Worm (Caenorhabditis elegans): ENCODE results near the gene lys-1.

lys-1 gene

DNA sequence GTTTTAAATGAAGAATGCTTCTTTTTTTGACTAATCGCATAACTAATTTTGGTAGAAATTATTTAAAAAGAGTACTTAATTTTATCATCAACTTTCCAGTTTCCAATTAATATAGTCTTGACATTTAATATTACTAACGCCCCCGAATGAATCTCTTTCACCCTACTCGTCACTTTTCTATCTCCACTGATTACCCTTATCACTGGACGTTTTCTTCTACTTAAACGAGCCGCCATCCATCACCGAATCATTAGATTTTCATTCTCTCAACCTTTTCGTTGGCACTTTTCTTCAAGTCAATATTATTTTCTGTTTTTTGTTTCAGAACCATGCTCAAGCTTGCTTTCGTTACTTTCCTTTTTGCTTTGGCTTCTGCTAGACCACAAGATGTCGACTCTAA, at the start of gene lys-1:
lys-1 (plus strand) TSS at position 326 of the 400 bp plus-strand sequence.
- TF ChIP-seq tlp-1 (tag; optimal IDR thresholded peaks at IDR 0.05) (peak; percentile 21), alr-1 (tag; optimal IDR thresholded peaks at IDR 0.05; ENCODE audit: borderline replicate concordance) (no peak), elt-2 (tag; optimal IDR thresholded peaks at IDR 0.05) (peak; percentile 54), hlh-17 (GFP tag; optimal IDR thresholded peaks at IDR 0.05; ENCODE audit: borderline replicate concordance) (no peak), efl-1 (optimal IDR thresholded peaks at IDR 0.05) (no peak), efl-1 (GFP tag; optimal IDR thresholded peaks at IDR 0.05 in 1 of 2) (peak in 1 of 2 experiments; percentile 22)

ce11 chrV:10228360-10228759, 49.3 kb upstream of the lys-1 start, which contains the start of gene fipr-4:
Gene fipr-4, minus strand, starts transcription at chrV:10228460.
- TF ChIP-seq tbx-2 (tag; optimal IDR thresholded peaks at IDR 0.05) (no peak), nhr-85 (tag) (no peak), unc-62 (GFP tag; optimal IDR thresholded peaks at IDR 0.05) (no peak), efl-1 (optimal IDR thresholded peaks at IDR 0.05) (no peak), efl-1 (GFP tag; optimal IDR thresholded peaks at IDR 0.05 in 1 of 2) (no peak), lin-14 (GFP tag; optimal IDR thresholded peaks at IDR 0.05) (no peak), fkh-8 (tag; optimal IDR thresholded peaks at IDR 0.05) (no peak), tlp-1 (tag; optimal IDR thresholded peaks at IDR 0.05) (no peak), dsc-1 (tag; optimal IDR thresholded peaks at IDR 0.05) (no peak), sup-37 (GFP tag; optimal IDR thresholded peaks at IDR 0.05) (no peak), aha-1 (tag; optimal IDR thresholded peaks at IDR 0.05) (no peak), mab-9 (GFP tag; IDR thresholded peaks at IDR 0.05) (no peak), C16A3.4 (tag; optimal IDR thresholded peaks at IDR 0.05) (no peak), aly-2 (tag; optimal IDR thresholded peaks at IDR 0.05) (no peak), swsn-7 (tag; optimal IDR thresholded peaks at IDR 0.05) (no peak), C34B4.2 (tag; optimal IDR thresholded peaks at IDR 0.05) (no peak), nhr-237 (tag; optimal IDR thresholded peaks at IDR 0.05) (no peak)

- TF ChIP-seq dsc-1 (tag; optimal IDR thresholded peaks at IDR 0.05) (peak; percentile 61), blmp-1 (tag; optimal IDR thresholded peaks at IDR 0.05) (no peak), ceh-63 (GFP tag; optimal IDR thresholded peaks at IDR 0.05) (no peak)
Measured at ce11 chrV:10229222-10229879, 48.4 kb upstream of the lys-1 start, which contains the start of the genes pyt-1 and fipr-7. Gene pyt-1, minus strand, starts transcription at chrV:10229322. Gene fipr-7, plus strand, starts transcription at chrV:10229829.

DNA sequence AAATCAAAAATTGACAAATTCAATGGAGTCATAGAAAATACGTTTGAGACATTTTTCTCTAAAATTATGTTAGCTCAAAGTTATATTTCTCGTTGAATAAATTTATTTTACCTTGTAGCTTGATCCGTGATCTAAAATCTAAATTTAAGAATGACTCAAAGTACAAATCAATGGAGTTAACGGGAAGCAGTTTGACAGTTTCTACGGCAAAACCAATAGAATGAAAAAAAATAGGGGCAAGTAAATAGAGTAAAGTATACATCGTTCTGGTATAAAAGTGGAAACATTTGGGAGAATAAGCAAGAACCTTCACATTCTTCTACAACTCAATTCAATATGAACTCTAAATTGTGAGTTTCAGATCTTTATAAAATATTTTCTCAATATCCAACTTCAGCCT, 46.8 kb upstream of the lys-1 start, which contains the start of gene fipr-6:
fipr-6 (plus strand) TSS at position 301 of the 400 bp plus-strand sequence.
- TF ChIP-seq pax-3 (tag; optimal IDR thresholded peaks at IDR 0.05) (no peak), ztf-11 (tag; optimal IDR thresholded peaks at IDR 0.05) (no peak), tlp-1 (tag; optimal IDR thresholded peaks at IDR 0.05) (no peak), pqm-1 (tag; optimal IDR thresholded peaks at IDR 0.05) (no peak), hlh-4 (tag; optimal IDR thresholded peaks at IDR 0.05) (no peak), nhr-237 (tag; optimal IDR thresholded peaks at IDR 0.05) (no peak), fos-1 (tag; optimal IDR thresholded peaks at IDR 0.05) (no peak), hpl-2 (GFP tag; optimal IDR thresholded peaks at IDR 0.05) (no peak), tbx-2 (tag; optimal IDR thresholded peaks at IDR 0.05) (no peak), fkh-8 (tag; optimal IDR thresholded peaks at IDR 0.05) (no peak), nhr-77 (tag; optimal IDR thresholded peaks at IDR 0.05) (no peak), elt-2 (tag; optimal IDR thresholded peaks at IDR 0.05) (no peak), ama-1 (optimal IDR thresholded peaks at IDR 0.05) (no peak), fkh-4 (tag; optimal IDR thresholded peaks at IDR 0.05; ENCODE audit: borderline replicate concordance) (no peak), mdl-1 (tag; optimal IDR thresholded peaks at IDR 0.05) (no peak), Y116A8C.19 (tag; optimal IDR thresholded peaks at IDR 0.05; ENCODE audit: borderline replicate concordance) (no peak)

DNA sequence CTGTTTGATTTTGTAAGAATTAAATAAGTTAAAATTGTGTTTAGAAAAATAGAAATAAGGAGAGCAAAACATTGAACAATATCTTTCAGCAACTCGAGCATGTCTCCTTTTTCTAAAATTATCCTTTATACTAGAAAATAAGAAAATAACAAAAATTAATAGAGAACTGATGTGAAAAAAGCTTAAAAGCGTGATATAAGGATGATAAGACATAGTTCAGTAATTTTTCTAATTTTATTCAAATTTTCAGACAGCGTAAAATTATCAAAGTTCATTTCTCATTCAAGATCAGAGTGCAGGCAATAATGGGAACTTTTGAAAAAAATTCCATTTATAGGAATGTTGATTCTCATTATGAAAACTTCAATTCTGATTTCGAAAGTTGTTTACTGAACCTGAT, 44.4 kb upstream of the lys-1 start, which contains the start of gene str-182:
str-182 (minus strand) TSS at position 101 of the 400 bp plus-strand sequence.
- TF ChIP-seq nhr-71 (tag; optimal IDR thresholded peaks at IDR 0.05) (peak; percentile 12), fkh-8 (tag; optimal IDR thresholded peaks at IDR 0.05) (peak; percentile 41), pqm-1 (tag; optimal IDR thresholded peaks at IDR 0.05) (no peak)
